Fruit fly (Drosophila melanogaster) whole organism, embryonic: ENCODE measurements around the gene Ilp5.
A peak's percentile ranks its signal among the peaks of the same experiment; 100 is the strongest.

Experiments
- Atf-2 ChIP-seq: fragments of 200-800 bp; sonication (Bioruptor generic); optimal IDR thresholded peaks from 2 replicates; lab custom pipeline; 2016; ENCODE audit warnings: missing biosample characterization, missing genetic modification characterization
- Atf6 ChIP-seq: fragments of 200-800 bp; sonication (Bioruptor generic); IDR thresholded peaks from 2 replicates; pipeline ENCODE4 v1.3.6; 2022; ENCODE audit warnings: missing biosample characterization, missing genetic modification characterization
- B-H2 ChIP-seq: fragments of 200-800 bp; sonication (Bioruptor generic); optimal IDR thresholded peaks from 2 replicates; lab custom pipeline; 2018; ENCODE audit warnings: missing biosample characterization, mild to moderate bottlenecking, missing genetic modification characterization
- Blimp-1 ChIP-seq: fragments of 200-800 bp; sonication (Bioruptor generic); optimal IDR thresholded peaks from 3 replicates; lab custom pipeline; 2018; ENCODE audit warnings: missing biosample characterization, missing genetic modification characterization, mild to moderate bottlenecking, moderate library complexity, missing genetic modification reagents
- C15 ChIP-seq: fragments of 200-800 bp; sonication (Bioruptor generic); IDR thresholded peaks from 3 replicates; pipeline ENCODE4 v1.3.6; 2022; ENCODE audit warnings: missing biosample characterization, missing genetic modification characterization
- CG10209 ChIP-seq: fragments of 200-800 bp; sonication (Bioruptor generic); optimal IDR thresholded peaks from 3 replicates; lab custom pipeline; 2017; ENCODE audit warnings: missing biosample characterization, mild to moderate bottlenecking, missing genetic modification characterization, missing genetic modification reagents
- CG11085 ChIP-seq: fragments of 200-800 bp; sonication (Bioruptor generic); IDR thresholded peaks from 2 replicates; pipeline ENCODE4 v1.3.6; 2022; ENCODE audit warnings: missing biosample characterization, missing genetic modification characterization
- CG11093 ChIP-seq: fragments of 200-800 bp; sonication (Bioruptor generic); IDR thresholded peaks from 3 replicates; pipeline ENCODE4 v1.3.6; 2022; ENCODE audit warnings: missing biosample characterization, missing genetic modification characterization
- CG11398 ChIP-seq: fragments of 200-800 bp; sonication (Bioruptor generic); optimal IDR thresholded peaks from 2 replicates; lab custom pipeline; 2016; ENCODE audit warnings: missing biosample characterization, missing genetic modification characterization
- CG12219 ChIP-seq: fragments of 200-800 bp; sonication (Bioruptor generic); optimal IDR thresholded peaks from 3 replicates; lab custom pipeline; 2018; ENCODE audit warnings: missing biosample characterization, mild to moderate bottlenecking, missing genetic modification characterization
- CG13894 ChIP-seq: fragments of 200-800 bp; sonication (Bioruptor generic); optimal IDR thresholded peaks from 3 replicates; lab custom pipeline; 2018; ENCODE audit warnings: missing biosample characterization, mild to moderate bottlenecking, missing genetic modification characterization, moderate library complexity
- CG14014 ChIP-seq: fragments of 200-800 bp; sonication (Bioruptor generic); IDR thresholded peaks from 2 replicates; pipeline ENCODE4 v1.3.6; 2022; ENCODE audit warnings: missing biosample characterization, missing genetic modification characterization
- CG17612 ChIP-seq: fragments of 200-800 bp; sonication (Bioruptor generic); IDR thresholded peaks from 2 replicates; pipeline ENCODE4 v1.3.6; 2022; ENCODE audit warnings: missing biosample characterization, missing genetic modification characterization
- CG2199 ChIP-seq: fragments of 200-800 bp; sonication (Bioruptor generic); IDR thresholded peaks from 3 replicates; pipeline ENCODE4 v1.3.6; 2022; ENCODE audit warnings: missing biosample characterization, missing genetic modification characterization
- CG2678 ChIP-seq: fragments of 200-800 bp; sonication (Bioruptor generic); optimal IDR thresholded peaks from 3 replicates; lab custom pipeline; 2019; ENCODE audit warnings: missing biosample characterization, mild to moderate bottlenecking, missing genetic modification characterization, moderate library complexity
- CG3065 ChIP-seq: fragments of 200-800 bp; sonication (Bioruptor generic); optimal IDR thresholded peaks from 2 replicates; lab custom pipeline; 2016; ENCODE audit warnings: missing biosample characterization, missing genetic modification characterization
- CG6683 ChIP-seq: fragments of 200-800 bp; sonication (Bioruptor generic); optimal IDR thresholded peaks from 2 replicates; lab custom pipeline; 2017; ENCODE audit warnings: missing biosample characterization, mild to moderate bottlenecking, missing genetic modification characterization, missing genetic modification reagents
- CG7928 ChIP-seq: fragments of 200-800 bp; sonication (Bioruptor generic); optimal IDR thresholded peaks from 2 replicates; lab custom pipeline; 2017; ENCODE audit warnings: missing biosample characterization, mild to moderate bottlenecking, missing genetic modification characterization
- CG8478 ChIP-seq: fragments of >200 bp; optimal IDR thresholded peaks from 2 replicates; lab custom pipeline; 2018
- CG9609 ChIP-seq: fragments of 200-800 bp; sonication (Bioruptor generic); optimal IDR thresholded peaks from 3 replicates; lab custom pipeline; 2016; ENCODE audit warnings: missing biosample characterization, missing genetic modification characterization
- D19A ChIP-seq: fragments of 200-800 bp; optimal IDR thresholded peaks from 3 replicates; lab custom pipeline; 2019; ENCODE audit warnings: missing biosample characterization, mild to moderate bottlenecking, missing genetic modification characterization, moderate library complexity
- Dfd ChIP-seq, 2 experiments: fragments of >200 bp; optimal IDR thresholded peaks; 2 replicates each; lab custom pipeline; 2017; ENCODE audit warnings: missing biosample characterization in 2 of 2, missing genetic modification characterization in 2 of 2
- Eip74EF ChIP-seq, 2 experiments: fragments of 200-800 bp in 1 of 2; fragments of >200 bp in 1 of 2; sonication (Bioruptor generic) in 1 of 2; optimal IDR thresholded peaks; 2 replicates each; lab custom pipeline; 2017 to 2019; ENCODE audit warnings: missing biosample characterization in 2 of 2, missing genetic modification characterization in 2 of 2, mild to moderate bottlenecking in 1 of 2, moderate library complexity in 1 of 2
- Elba2 ChIP-seq: fragments of 200-800 bp; sonication (Bioruptor generic); optimal IDR thresholded peaks from 3 replicates; lab custom pipeline; 2016; ENCODE audit warnings: missing biosample characterization, missing genetic modification characterization
- Ets65A ChIP-seq: fragments of 200-800 bp; sonication (Bioruptor generic); peaks from one replicate; lab custom pipeline; 2016; ENCODE audit warnings: missing biosample characterization, missing genetic modification characterization
- Gug ChIP-seq: fragments of 200-800 bp; sonication (Bioruptor generic); IDR thresholded peaks from 4 replicates; pipeline ENCODE4 v1.3.6; 2022; ENCODE audit warnings: missing biosample characterization, missing genetic modification characterization
- HmgZ ChIP-seq: fragments of 200-800 bp; sonication (Bioruptor generic); optimal IDR thresholded peaks from 2 replicates; lab custom pipeline; 2018; ENCODE audit warnings: missing biosample characterization, mild to moderate bottlenecking, missing genetic modification characterization
- Hmr ChIP-seq: fragments of 200-800 bp; sonication (Bioruptor generic); optimal IDR thresholded peaks from 3 replicates; lab custom pipeline; 2017; ENCODE audit warnings: mild to moderate bottlenecking, missing biosample characterization, missing genetic modification reagents, missing genetic modification characterization
- NC2α ChIP-seq: fragments of 200-800 bp; sonication (Bioruptor generic); optimal IDR thresholded peaks from 2 replicates; lab custom pipeline; 2016; ENCODE audit warnings: missing biosample characterization, missing genetic modification characterization
- Sry-β ChIP-seq: fragments of 200-800 bp; sonication (Bioruptor generic); optimal IDR thresholded peaks from 2 replicates; lab custom pipeline; 2018; ENCODE audit warnings: missing biosample characterization, mild to moderate bottlenecking, missing genetic modification characterization, moderate library complexity
- Tbp ChIP-seq: fragments of >200 bp; optimal IDR thresholded peaks from 2 replicates; lab custom pipeline; 2018; ENCODE audit warnings: missing biosample characterization, missing genetic modification characterization
- YL-1 ChIP-seq: fragments of 200-800 bp; sonication (Bioruptor generic); optimal IDR thresholded peaks from 3 replicates; lab custom pipeline; 2017; ENCODE audit warnings: missing biosample characterization, mild to moderate bottlenecking, missing genetic modification characterization
- ash1 ChIP-seq: fragments of 200-800 bp; sonication (Bioruptor generic); optimal IDR thresholded peaks from 2 replicates; lab custom pipeline; 2018; ENCODE audit warnings: missing biosample characterization, mild to moderate bottlenecking, missing genetic modification characterization
- bcd ChIP-seq: fragments of 200-800 bp; sonication (Bioruptor generic); optimal IDR thresholded peaks from 2 replicates; lab custom pipeline; 2017; ENCODE audit warnings: missing biosample characterization, mild to moderate bottlenecking, missing genetic modification characterization
- cad ChIP-seq: fragments of >200 bp; optimal IDR thresholded peaks from 2 replicates; lab custom pipeline; 2017; ENCODE audit warnings: missing biosample characterization, missing genetic modification characterization
- danr ChIP-seq: fragments of 200-800 bp; sonication (Bioruptor generic); IDR thresholded peaks from 2 replicates; pipeline ENCODE4 v1.3.6; 2022; ENCODE audit warnings: missing biosample characterization, missing genetic modification characterization
- h ChIP-seq: fragments of >200 bp; optimal IDR thresholded peaks from 2 replicates; lab custom pipeline; 2017
- kay ChIP-seq: fragments of 200-800 bp; sonication (Bioruptor generic); optimal IDR thresholded peaks from 2 replicates; lab custom pipeline; 2016; ENCODE audit warnings: missing biosample characterization, missing genetic modification characterization
- luna ChIP-seq: fragments of 200-800 bp; sonication (Bioruptor generic); optimal IDR thresholded peaks from 2 replicates; lab custom pipeline; 2016; ENCODE audit warnings: missing biosample characterization, missing genetic modification characterization
- mam ChIP-seq: fragments of 200-800 bp; sonication (Bioruptor generic); optimal IDR thresholded peaks from 3 replicates; lab custom pipeline; 2016; ENCODE audit warnings: missing biosample characterization, missing genetic modification characterization
- mld ChIP-seq: fragments of 200-800 bp; sonication (Bioruptor generic); IDR thresholded peaks from 3 replicates; pipeline ENCODE4 v1.3.6; 2022; ENCODE audit warnings: missing biosample characterization, missing genetic modification characterization; ENCODE audit not compliant: partially characterized antibody
- odd ChIP-seq: fragments of 200-800 bp; sonication (Bioruptor generic); optimal IDR thresholded peaks from 2 replicates; lab custom pipeline; 2017; ENCODE audit warnings: missing biosample characterization, mild to moderate bottlenecking, missing genetic modification characterization
- rib ChIP-seq: fragments of 200-800 bp; sonication (Bioruptor generic); IDR thresholded peaks from 2 replicates; pipeline ENCODE4 v1.3.6; 2022; ENCODE audit warnings: missing biosample characterization, missing genetic modification characterization
- salm ChIP-seq: fragments of 200-800 bp; sonication (Bioruptor generic); optimal IDR thresholded peaks from 2 replicates; lab custom pipeline; 2018; ENCODE audit warnings: missing biosample characterization, mild to moderate bottlenecking, missing genetic modification characterization
- sr ChIP-seq: fragments of 200-800 bp; sonication (Bioruptor generic); IDR thresholded peaks from 3 replicates; pipeline ENCODE4 v1.3.6; 2022; ENCODE audit warnings: missing biosample characterization, missing genetic modification characterization
- tna ChIP-seq: fragments of 200-800 bp; sonication (Bioruptor generic); IDR thresholded peaks from 2 replicates; pipeline ENCODE4 v1.3.6; 2022; ENCODE audit warnings: missing biosample characterization, missing genetic modification characterization; ENCODE audit not compliant: partially characterized antibody
- vnd ChIP-seq: fragments of 200-800 bp; sonication (Bioruptor generic); IDR thresholded peaks from 3 replicates; pipeline ENCODE4 v1.3.6; 2022; ENCODE audit warnings: missing biosample characterization, missing genetic modification characterization; ENCODE audit not compliant: partially characterized antibody
- wor ChIP-seq: fragments of 200-800 bp; sonication (Bioruptor generic); IDR thresholded peaks from 2 replicates; pipeline ENCODE4 v1.3.6; 2022; ENCODE audit warnings: missing biosample characterization, missing genetic modification characterization

The Ilp5 gene

DNA sequence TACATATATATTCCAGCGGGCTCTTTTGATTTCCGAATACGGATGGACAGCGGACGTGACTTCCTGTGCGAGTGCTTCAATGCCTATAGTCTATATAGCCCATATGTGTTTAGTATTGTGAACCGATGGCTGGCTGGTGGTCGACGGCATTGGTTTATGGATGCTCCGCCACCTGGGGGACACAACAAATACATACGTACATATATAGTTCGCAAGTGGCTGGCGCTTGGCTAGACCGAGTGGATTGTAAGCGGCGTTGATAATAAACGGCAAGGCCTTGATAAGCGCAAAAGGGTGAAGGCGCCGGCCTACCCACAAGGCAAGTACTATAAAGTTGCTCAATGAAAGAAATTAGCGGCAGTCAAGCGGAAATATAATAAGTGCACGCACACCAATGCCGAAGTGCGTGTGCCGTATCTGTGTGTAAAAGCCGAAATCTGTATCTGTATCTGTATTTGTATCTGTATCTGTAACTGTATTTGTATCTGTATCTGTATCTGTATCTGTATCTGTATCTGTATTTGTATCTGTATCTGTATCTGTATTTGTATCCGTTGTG lies 22.4 kb upstream of the Ilp5 start (continued):
- TF ChIP-seq CG7928 (no peak), NC2α (GFP tag; lab: Kevin White, UChicago) (no peak), CG12219 (no peak), CG11085 (GFP tag; lab: Robert Waterston, UW) (0 out of 2 replicates have a peak, but pooled peaks have one; percentile 33), HmgZ (tag; lab: Kevin White, UChicago) (peak; percentile 9), CG14014 (GFP tag; lab: Robert Waterston, UW) (0 out of 2 replicates have a peak, but pooled peaks have one; percentile 20), CG13894 (tag; lab: Kevin White, UChicago) (no peak), C15 (no peak), ash1 (GFP tag; lab: Kevin White, UChicago) (no peak), bcd (GFP tag; lab: Kevin White, UChicago) (no peak), luna (GFP tag; lab: Kevin White, UChicago) (no peak), Gug (GFP tag; lab: Robert Waterston, UW) (no peak), cad (no peak), rib (peak; percentile 53; the same call in 1 of the 2 replicates), Blimp-1 (GFP tag; lab: Kevin White, UChicago) (no peak), CG2199 (GFP tag; lab: Robert Waterston, UW) (no peak), tna (GFP tag; lab: Robert Waterston, UW) (no peak), odd (GFP tag; lab: Kevin White, UChicago) (no peak), wor (GFP tag; lab: Robert Waterston, UW) (no peak), CG9609 (GFP tag; lab: Kevin White, UChicago) (no peak), salm (tag; lab: Kevin White, UChicago) (no peak), CG11093 (GFP tag; lab: Robert Waterston, UW) (no peak), Eip74EF (GFP tag; optimal IDR thresholded peaks at IDR 0.05; lab: Kevin White, UChicago) (peak in 1 of 2 experiments; percentile 10)
- TF ChIP-seq, all 482 proteins: peak for 16

- TF ChIP-seq vnd (GFP tag; lab: Robert Waterston, UW) (no peak), sr (GFP tag; lab: Robert Waterston, UW) (peak; percentile 78; the same call in 1 of the 3 replicates), D19A (tag; lab: Kevin White, UChicago) (peak; percentile 60), Atf6 (GFP tag; lab: Robert Waterston, UW) (no peak), Sry-β (GFP tag; lab: Kevin White, UChicago) (peak; percentile 51)
- TF ChIP-seq, all 482 proteins: peak for 3
Observed at dm6 chr3L:9842043-9842442, 18.3 kb upstream of the Ilp5 start.

DNA sequence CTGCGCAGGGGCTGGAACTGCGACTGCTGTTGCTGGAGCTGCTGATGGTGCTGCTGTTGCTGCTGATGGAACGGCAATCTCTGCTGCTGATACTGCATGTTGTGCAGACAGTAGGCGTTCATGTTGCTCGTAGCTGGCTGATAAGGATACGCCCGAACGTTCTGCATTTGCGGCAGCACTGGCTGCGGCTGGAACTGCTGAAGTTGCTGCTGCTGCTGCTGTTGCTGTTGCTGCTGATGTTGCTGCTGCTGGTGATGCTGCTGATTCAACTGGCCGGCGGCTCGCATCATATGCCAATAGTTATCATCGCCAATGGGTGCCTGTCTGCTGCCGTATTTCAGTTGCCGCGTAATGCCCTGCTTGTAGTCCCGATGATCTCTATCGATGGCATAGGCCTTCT lies 17.0 kb upstream of the Ilp5 start:
- TF ChIP-seq Tbp (GFP tag; lab: Kevin White, UChicago) (no peak), CG8478 (lab: Kevin White, UChicago) (peak; percentile 44), CG3065 (GFP tag; lab: Kevin White, UChicago) (no peak), Dfd (GFP tag; optimal IDR thresholded peaks at IDR 0.05; lab: Kevin White, UChicago) (peak in 1 of 2 experiments; percentile 44), mld (GFP tag; lab: Robert Waterston, UW) (0 out of 3 replicates have a peak, but pooled peaks have one; percentile 34), Ets65A (GFP tag; lab: Kevin White, UChicago) (peak; percentile 39)

DNA sequence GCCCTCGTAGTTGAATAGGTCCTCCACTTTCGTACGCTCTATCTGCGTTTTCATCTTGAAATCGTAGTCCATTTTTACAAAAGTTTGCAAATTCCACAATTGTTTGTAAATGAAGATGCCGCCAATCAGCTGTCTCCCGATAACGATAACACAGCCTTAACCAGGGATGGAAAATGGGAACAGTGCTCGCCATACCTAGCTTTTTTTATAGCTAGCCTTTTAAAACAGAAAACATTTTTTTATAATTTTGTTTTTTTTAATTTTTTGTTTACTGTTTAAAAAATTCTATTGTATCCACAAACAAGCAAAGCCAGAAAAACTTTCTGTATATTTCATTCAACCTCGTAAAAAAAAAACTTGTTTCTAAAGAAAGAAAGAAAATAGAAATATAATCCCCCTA lies 14.8 kb upstream of the Ilp5 start, which contains the start of gene Cdk8:
Cdk8 (minus strand) TSS at position 137 of the 400 bp plus-strand sequence.
- TF ChIP-seq kay (no peak), CG6683 (GFP tag; lab: Kevin White, UChicago) (no peak), danr (GFP tag; lab: Robert Waterston, UW) (no peak), Hmr (GFP tag; lab: Kevin White, UChicago) (no peak), B-H2 (GFP tag; lab: Kevin White, UChicago) (peak; percentile 35), mam (peak; percentile 31), Atf-2 (GFP tag; lab: Kevin White, UChicago) (no peak), CG11398 (GFP tag; lab: Kevin White, UChicago) (no peak), h (no peak), CG17612 (GFP tag; lab: Robert Waterston, UW) (no peak), YL-1 (GFP tag; lab: Kevin White, UChicago) (no peak), CG2678 (no peak), Elba2 (GFP tag; lab: Kevin White, UChicago) (no peak), CG10209 (GFP tag; lab: Kevin White, UChicago) (no peak)
